Fruit fly (Drosophila melanogaster): ENCODE data around the gene DNAlig4.
A peak's percentile ranks its signal among the peaks of the same experiment; 100 is the strongest.

Gene DNAlig4

DNA sequence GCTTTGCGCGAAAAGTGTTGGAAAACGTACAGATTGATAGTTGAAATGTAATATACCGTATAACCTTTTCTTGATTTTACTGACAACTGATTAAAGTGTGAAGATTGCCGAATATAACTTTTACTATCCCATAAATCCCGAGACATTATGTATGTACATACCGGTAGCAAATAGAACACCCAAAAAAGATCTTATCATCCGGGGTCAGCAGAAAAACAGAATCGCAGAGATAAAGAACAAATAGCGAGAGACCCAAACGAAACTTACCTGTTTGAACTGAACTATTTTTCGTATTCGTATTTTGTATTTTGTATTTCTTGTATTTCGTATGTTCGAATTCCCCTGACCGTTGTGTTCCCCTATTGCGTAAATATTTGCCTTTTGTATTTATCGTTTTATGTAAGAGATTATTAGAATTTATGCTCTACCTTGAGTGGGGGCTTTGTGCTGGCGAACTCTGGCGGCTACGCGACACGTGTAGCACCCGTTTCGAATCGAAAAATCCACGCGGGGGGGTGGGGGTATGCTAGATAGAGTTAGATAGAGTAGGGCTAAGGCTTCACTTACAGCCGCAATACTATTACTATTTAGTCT is 34.2 kb downstream of the DNAlig4 start:
- TF ChIP-seq dsf (GFP tag; optimal IDR thresholded peaks at IDR 0.05; ENCODE audit: borderline replicate concordance) (no peak), rgr (GFP tag; optimal IDR thresholded peaks at IDR 0.05) (no peak), Vsx2 (GFP tag; optimal IDR thresholded peaks at IDR 0.05; ENCODE audit: partially characterized antibody) (no peak), GATAd (GFP tag; optimal IDR thresholded peaks at IDR 0.05) (no peak), sv (GFP tag; optimal IDR thresholded peaks at IDR 0.05) (no peak)

DNA sequence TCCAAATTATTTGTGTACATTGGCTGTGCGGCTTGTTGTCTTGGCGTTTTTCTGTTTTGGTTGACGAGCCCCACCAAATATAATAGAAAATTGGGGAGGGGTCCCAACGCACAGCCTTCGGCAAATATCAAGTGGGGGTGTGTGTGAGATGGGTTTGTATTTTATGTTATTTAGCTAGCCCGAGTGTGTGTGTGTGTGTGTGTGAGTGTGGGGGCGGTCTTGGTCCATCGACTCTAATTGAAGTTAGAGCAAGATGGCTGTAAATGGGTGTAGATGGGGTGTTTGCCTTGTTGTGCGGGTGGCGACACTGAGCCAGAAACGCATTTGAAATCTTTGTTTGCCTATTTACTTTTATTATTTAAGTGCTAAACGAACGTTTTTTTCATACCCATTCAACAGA is 35.0 kb downstream of the DNAlig4 start:
- no peak for TF ChIP-seq Rel (GFP tag; optimal IDR thresholded peaks at IDR 0.05)
- no peak for TF ChIP-seq Rel (tag; optimal IDR thresholded peaks at IDR 0.05)
- peak; percentile 18 for TF ChIP-seq Hnf4 (GFP tag; optimal IDR thresholded peaks at IDR 0.05)

DNA sequence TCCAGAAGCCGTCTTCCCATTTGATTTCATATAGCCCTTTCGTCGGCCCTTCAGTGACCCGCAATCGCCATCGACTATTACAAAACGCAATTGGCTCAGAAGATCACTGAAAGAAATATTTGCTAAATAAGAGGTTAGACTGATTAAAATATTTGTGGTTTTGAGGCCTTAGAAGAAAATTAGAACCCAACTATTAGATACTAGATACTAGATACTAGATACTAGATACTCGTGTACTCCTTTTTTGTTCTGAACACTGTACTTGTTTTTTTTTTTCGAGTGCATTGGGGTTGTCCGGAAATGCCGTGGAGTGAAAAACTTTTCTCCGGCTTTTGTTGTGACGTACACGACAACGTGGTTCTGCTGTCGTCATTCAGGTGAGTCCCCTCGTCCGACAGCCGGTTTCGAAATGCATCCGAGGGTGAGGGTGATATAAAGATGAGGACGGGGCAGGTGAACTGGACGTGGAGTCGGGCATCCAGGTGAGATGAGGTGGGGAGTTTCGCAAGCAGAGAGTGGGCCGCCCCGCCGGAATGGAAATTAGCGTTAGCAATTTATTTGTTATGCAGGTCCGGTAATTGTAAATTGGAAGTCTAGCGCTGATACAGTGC is 37.2 kb downstream of the DNAlig4 start:
- TF ChIP-seq dmrt93B (GFP tag; optimal IDR thresholded peaks at IDR 0.05), result no peak
- peak; percentile 21 for TF ChIP-seq fru (GFP tag; optimal IDR thresholded peaks at IDR 0.05)
- TF ChIP-seq foxo (GFP tag; optimal IDR thresholded peaks at IDR 0.05), result peak in 1 of 2 experiments; percentile 50
- TF ChIP-seq h (GFP tag; optimal IDR thresholded peaks at IDR 0.05), result peak; percentile 20
- TF ChIP-seq sv (GFP tag; optimal IDR thresholded peaks at IDR 0.05), result no peak
- TF ChIP-seq Hnf4 (GFP tag; optimal IDR thresholded peaks at IDR 0.05), result peak; percentile 13
- TF ChIP-seq CG32264 (GFP tag; optimal IDR thresholded peaks at IDR 0.05), result no peak
- peak; percentile 25 for TF ChIP-seq ey (GFP tag; optimal IDR thresholded peaks at IDR 0.05)
- TF ChIP-seq Rel (GFP tag; optimal IDR thresholded peaks at IDR 0.05), result no peak
- peak; percentile 95 for TF ChIP-seq Rel (tag; optimal IDR thresholded peaks at IDR 0.05)
- no peak for TF ChIP-seq OdsH (GFP tag; optimal IDR thresholded peaks at IDR 0.05)

DNA sequence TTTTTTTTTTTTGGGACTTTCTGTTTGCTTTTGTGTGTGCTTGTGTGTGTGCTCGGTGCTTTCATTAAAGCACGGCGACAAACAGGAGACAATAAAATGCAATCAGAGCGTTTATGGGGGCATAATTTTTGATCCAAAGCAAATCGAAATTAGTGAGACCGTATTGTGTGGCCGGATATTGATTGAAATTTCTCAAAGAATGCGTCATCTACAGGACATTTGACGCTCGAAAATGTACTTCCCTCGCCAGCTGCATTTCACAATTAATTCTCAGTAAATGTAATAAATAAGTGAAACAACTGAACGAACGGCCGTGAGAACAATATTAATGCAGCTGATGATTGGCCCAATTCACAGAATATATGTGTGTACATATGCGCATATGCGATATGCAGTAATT is 38.2 kb downstream of the DNAlig4 start:
- TF ChIP-seq Hnf4 (GFP tag; optimal IDR thresholded peaks at IDR 0.05) (no peak), br (GFP tag; optimal IDR thresholded peaks at IDR 0.05) (no peak), usp (GFP tag; optimal IDR thresholded peaks at IDR 0.05) (no peak), N (GFP tag; optimal IDR thresholded peaks at IDR 0.05) (no peak), Hr78 (GFP tag; optimal IDR thresholded peaks at IDR 0.05) (no peak), tai (GFP tag; optimal IDR thresholded peaks at IDR 0.05) (no peak), Myc (optimal IDR thresholded peaks at IDR 0.05) (no peak), lola (GFP tag; optimal IDR thresholded peaks at IDR 0.05) (no peak), Sp1 (GFP tag; optimal IDR thresholded peaks at IDR 0.05) (peak; percentile 14), pan (optimal IDR thresholded peaks at IDR 0.05) (no peak), psq (GFP tag; optimal IDR thresholded peaks at IDR 0.05) (no peak), ey (GFP tag; optimal IDR thresholded peaks at IDR 0.05) (no peak), rgr (GFP tag; optimal IDR thresholded peaks at IDR 0.05) (peak; percentile 14), GATAd (GFP tag; optimal IDR thresholded peaks at IDR 0.05) (no peak), Rel (GFP tag; optimal IDR thresholded peaks at IDR 0.05) (no peak), Rel (tag; optimal IDR thresholded peaks at IDR 0.05) (peak; percentile 76)

DNA sequence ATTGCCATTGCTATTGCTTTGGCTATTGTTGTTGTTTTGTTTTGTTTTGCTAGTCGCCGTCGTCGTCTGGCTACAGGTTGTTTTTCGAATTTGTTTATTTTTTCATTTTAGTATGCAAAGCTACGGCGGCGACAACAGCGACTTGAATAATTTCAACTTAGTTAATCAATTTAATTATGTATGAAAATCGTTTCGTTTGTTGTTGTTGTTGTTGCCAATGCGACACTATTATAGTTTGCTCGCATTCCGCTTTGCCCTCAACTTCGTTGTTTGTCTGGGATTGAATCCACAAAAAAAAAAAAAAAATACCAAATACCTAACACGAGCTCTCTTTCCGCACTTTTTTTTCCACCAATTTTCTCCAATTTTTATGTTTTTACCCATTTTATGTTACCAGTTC is 39.8 kb downstream of the DNAlig4 start:
- TF ChIP-seq Hr83 (GFP tag; optimal IDR thresholded peaks at IDR 0.05; ENCODE audit: poor library complexity, severe bottlenecking) (no peak), GATAd (GFP tag; optimal IDR thresholded peaks at IDR 0.05) (no peak), Mio (GFP tag; optimal IDR thresholded peaks at IDR 0.05) (no peak), OdsH (GFP tag; optimal IDR thresholded peaks at IDR 0.05) (no peak), N (GFP tag; optimal IDR thresholded peaks at IDR 0.05) (no peak), br (GFP tag; optimal IDR thresholded peaks at IDR 0.05) (no peak), Sp1 (GFP tag; optimal IDR thresholded peaks at IDR 0.05) (no peak), jim (GFP tag; optimal IDR thresholded peaks at IDR 0.05) (no peak), Dif (GFP tag; optimal IDR thresholded peaks at IDR 0.05; ENCODE audit: partially characterized antibody) (no peak)

DNA sequence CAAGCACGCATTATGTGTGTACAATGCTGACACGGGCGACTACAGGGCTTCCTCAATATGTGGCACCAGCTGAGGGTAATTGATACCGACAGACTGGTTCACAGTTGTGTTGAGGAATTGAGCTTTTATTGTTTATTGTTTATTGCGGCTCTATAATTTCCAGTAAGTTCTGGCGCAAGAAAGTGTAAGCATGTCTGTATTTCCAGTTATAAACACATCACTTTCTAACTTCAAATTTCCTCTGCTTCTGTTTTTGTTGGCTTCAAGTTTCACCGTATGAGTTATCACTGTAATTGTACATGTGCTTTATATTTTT is 41.1 kb downstream of the DNAlig4 start:
- TF ChIP-seq woc (GFP tag; optimal IDR thresholded peaks at IDR 0.05) (no peak), Sp1 (GFP tag; optimal IDR thresholded peaks at IDR 0.05) (no peak), foxo (GFP tag; optimal IDR thresholded peaks at IDR 0.05) (peak in 1 of 2 experiments; percentile 38), Jra (GFP tag; optimal IDR thresholded peaks at IDR 0.05) (no peak), fru (GFP tag; optimal IDR thresholded peaks at IDR 0.05) (peak; percentile 11), Hnf4 (GFP tag; optimal IDR thresholded peaks at IDR 0.05) (peak; percentile 21), psq (GFP tag; optimal IDR thresholded peaks at IDR 0.05) (peak; percentile 4), sage (GFP tag; optimal IDR thresholded peaks at IDR 0.05) (no peak), Dif (GFP tag; optimal IDR thresholded peaks at IDR 0.05; ENCODE audit: partially characterized antibody) (no peak), h (GFP tag; optimal IDR thresholded peaks at IDR 0.05) (peak; percentile 20), ey (GFP tag; optimal IDR thresholded peaks at IDR 0.05) (peak; percentile 9), sv (GFP tag; optimal IDR thresholded peaks at IDR 0.05) (peak; percentile 70), HLH106 (tag; optimal IDR thresholded peaks at IDR 0.05) (peak; percentile 37)
